Worm (Caenorhabditis elegans): ENCODE results near the gene F28B12.6.

Gene F28B12.6

DNA sequence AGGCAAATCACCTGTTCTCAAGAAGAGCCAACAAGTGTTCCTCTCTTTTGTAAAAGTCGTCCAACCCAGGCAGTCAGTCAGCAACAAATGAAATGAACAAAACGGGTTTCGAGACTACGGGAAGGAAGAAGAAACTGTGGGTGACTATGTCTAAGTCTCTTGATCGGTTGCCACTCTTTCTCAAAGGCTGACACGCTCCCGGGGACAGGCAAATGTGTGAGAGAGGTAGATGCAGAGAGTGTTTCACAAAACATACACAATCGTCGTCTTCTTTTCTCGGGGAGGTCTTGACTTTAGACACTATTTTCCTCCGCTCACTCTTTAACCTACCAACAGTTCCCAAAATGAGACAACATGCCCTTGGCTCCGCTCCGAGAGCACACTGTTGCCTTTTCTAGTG, 9.6 kb upstream of the F28B12.6 start:
- TF ChIP-seq ztf-26 (tag; optimal IDR thresholded peaks at IDR 0.05) = no peak
- no peak for TF ChIP-seq mcd-1 (GFP tag; IDR thresholded peaks at IDR 0.05)
- TF ChIP-seq cebp-1 (GFP tag; IDR thresholded peaks at IDR 0.05) = no peak
- TF ChIP-seq cebp-1 (tag; optimal IDR thresholded peaks at IDR 0.05) = peak; percentile 25
- TF ChIP-seq zfh-2 (GFP tag; conservative IDR thresholded peaks at IDR 0.05) = 0 out of 2 replicates have a peak, but pooled peaks have one; percentile 25
- peak; percentile 60; the same call in 1 of the 2 replicates for TF ChIP-seq dox-1 (GFP tag; IDR thresholded peaks at IDR 0.05)
- TF ChIP-seq attf-5 (GFP tag; optimal IDR thresholded peaks at IDR 0.05) = peak; percentile 43
- no peak for TF ChIP-seq Y53G8AR.9 (GFP tag; conservative IDR thresholded peaks at IDR 0.05)
- TF ChIP-seq nhr-80 (tag; optimal IDR thresholded peaks at IDR 0.05) = peak; percentile 59

DNA sequence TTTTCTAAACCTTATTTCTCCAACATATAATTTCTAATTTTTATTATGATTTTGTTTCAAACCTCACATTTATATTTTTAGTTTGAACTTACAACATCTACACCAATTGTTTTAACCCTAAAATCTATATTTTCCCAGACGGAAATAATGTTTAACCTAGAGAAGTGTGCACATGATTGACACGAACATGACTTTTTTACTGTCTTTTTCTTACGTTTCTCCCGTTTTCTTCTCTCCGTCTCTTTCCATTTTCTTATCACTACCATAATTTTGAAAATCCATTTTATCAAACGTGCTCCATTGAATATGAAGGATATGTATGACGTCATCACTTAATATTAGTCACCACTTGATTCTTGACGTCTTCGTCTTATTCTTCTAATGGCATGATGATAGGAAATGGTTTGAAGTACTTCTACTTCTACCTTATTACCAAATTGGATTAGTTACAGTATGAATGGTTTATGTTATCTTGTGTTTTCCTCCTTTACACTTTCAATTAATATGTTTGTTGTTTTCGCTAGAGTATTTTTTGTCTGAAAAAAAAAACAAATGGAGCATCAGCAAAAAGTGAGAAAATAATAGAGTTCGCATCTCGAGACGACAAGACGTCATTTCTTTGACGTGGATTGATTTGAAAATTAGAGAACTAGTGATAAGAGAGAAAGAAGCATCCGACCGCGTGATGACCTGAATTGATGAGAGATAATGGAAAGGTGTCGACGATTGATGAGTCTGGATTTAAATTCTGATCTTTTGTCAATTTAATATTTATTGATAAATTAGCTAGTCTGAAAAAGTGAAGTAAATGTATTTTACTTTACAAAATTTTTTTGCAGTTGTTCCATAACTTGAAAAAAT, 8.5 kb upstream of the F28B12.6 start:
- TF ChIP-seq nhr-80 (tag; optimal IDR thresholded peaks at IDR 0.05) (peak; percentile 60), atf-7 (tag; optimal IDR thresholded peaks at IDR 0.05) (peak; percentile 87), T26A5.8 (tag; optimal IDR thresholded peaks at IDR 0.05) (no peak), hsf-1 (GFP tag; IDR thresholded peaks at IDR 0.05) (no peak), cebp-1 (GFP tag; IDR thresholded peaks at IDR 0.05) (no peak), cebp-1 (tag; optimal IDR thresholded peaks at IDR 0.05) (peak; percentile 25), lin-54 (GFP tag; optimal IDR thresholded peaks at IDR 0.05) (no peak), unc-62 (GFP tag; optimal IDR thresholded peaks at IDR 0.05) (peak; percentile 90), let-607 (tag; optimal IDR thresholded peaks at IDR 0.05) (peak in 1 of 2 experiments; percentile 21), mcd-1 (GFP tag; IDR thresholded peaks at IDR 0.05) (no peak)

ce11 chrII:5933133-5933532, 7.5 kb upstream of the F28B12.6 start:
- TF ChIP-seq chd-7 (tag; optimal IDR thresholded peaks at IDR 0.05) = peak; percentile 12
- TF ChIP-seq ekl-4 (GFP tag; IDR thresholded peaks at IDR 0.05) = no peak
- TF ChIP-seq cebp-2 (GFP tag; IDR thresholded peaks at IDR 0.05) = no peak
- 0 out of 2 replicates have a peak, but pooled peaks have one; percentile 6 for TF ChIP-seq dox-1 (GFP tag; IDR thresholded peaks at IDR 0.05)

- TF ChIP-seq cebp-1 (GFP tag; IDR thresholded peaks at IDR 0.05) = no peak
- peak; percentile 7 for TF ChIP-seq cebp-1 (tag; optimal IDR thresholded peaks at IDR 0.05)
- TF ChIP-seq aptf-2 (GFP tag; conservative IDR thresholded peaks at IDR 0.05) = 0 out of 2 replicates have a peak, but pooled peaks have one; percentile 19
- no peak for TF ChIP-seq ets-4 (GFP tag; optimal IDR thresholded peaks at IDR 0.05)
Measured at ce11 chrII:5933962-5934422, 6.7 kb upstream of the F28B12.6 start.

DNA sequence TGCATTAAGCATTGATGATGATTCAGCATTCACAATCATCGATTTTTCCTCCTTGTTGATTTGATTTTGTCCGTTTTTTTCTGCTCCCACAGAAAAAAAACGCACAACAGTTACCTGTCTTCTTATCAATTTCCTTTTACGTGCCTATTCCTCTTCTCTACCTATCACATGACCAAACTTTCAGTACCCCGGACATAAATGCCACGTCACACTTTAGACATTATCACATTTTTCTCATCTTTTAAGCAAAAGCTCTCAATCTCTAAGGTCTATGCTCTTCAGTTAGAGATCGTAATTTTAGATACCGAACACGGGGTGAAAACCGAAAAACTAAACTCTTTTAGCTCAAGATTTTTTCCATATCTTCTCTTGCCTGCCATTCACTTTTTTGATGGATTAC, 4.7 kb upstream of the F28B12.6 start:
- TF ChIP-seq attf-5 (GFP tag; optimal IDR thresholded peaks at IDR 0.05) (peak; percentile 19), chd-7 (tag; optimal IDR thresholded peaks at IDR 0.05) (peak; percentile 30), B0336.3 (GFP tag; IDR thresholded peaks at IDR 0.05) (no peak), tlf-1 (GFP tag; optimal IDR thresholded peaks at IDR 0.05) (peak; percentile 0), F37B4.10 (GFP tag; IDR thresholded peaks at IDR 0.05) (no peak), F52B5.7 (tag; optimal IDR thresholded peaks at IDR 0.05) (no peak), tbp1 (GFP tag; optimal IDR thresholded peaks at IDR 0.05) (peak; percentile 17), atf-7 (tag; optimal IDR thresholded peaks at IDR 0.05) (peak; percentile 23), lin-54 (GFP tag; optimal IDR thresholded peaks at IDR 0.05) (no peak), let-607 (tag; optimal IDR thresholded peaks at IDR 0.05) (peak; percentile 58 to 88), unc-62 (GFP tag; optimal IDR thresholded peaks at IDR 0.05) (peak; percentile 58), nhr-80 (tag; optimal IDR thresholded peaks at IDR 0.05) (peak; percentile 79), nfyb-1 (GFP tag; IDR thresholded peaks at IDR 0.05) (0 out of 2 replicates have a peak, but pooled peaks have one; percentile 8), egl-44 (GFP tag; IDR thresholded peaks at IDR 0.05) (peak; percentile 70; the same call in 1 of the 2 replicates), snpc-4 (GFP tag; optimal IDR thresholded peaks at IDR 0.05) (no peak), snpc-4 (tag; optimal IDR thresholded peaks at IDR 0.05) (no peak), Y67H2A.10 (GFP tag; conservative IDR thresholded peaks at IDR 0.05) (no peak), lin-40 (tag; optimal IDR thresholded peaks at IDR 0.05) (no peak), F57C9.4 (tag; optimal IDR thresholded peaks at IDR 0.05) (no peak), ceh-27 (GFP tag; optimal IDR thresholded peaks at IDR 0.05) (no peak), cebp-1 (GFP tag; IDR thresholded peaks at IDR 0.05) (no peak), cebp-1 (tag; optimal IDR thresholded peaks at IDR 0.05) (peak; percentile 33), ets-4 (GFP tag; optimal IDR thresholded peaks at IDR 0.05) (peak; percentile 22)

All from whole organism, young adult.